Worm (Caenorhabditis elegans) whole organism, L4 larva: ENCODE results near the gene lbp-9.

ENCODE experiments used
- D1046.2 ChIP-seq: fragments of 200-800 bp; sonication (Bioruptor generic); IDR thresholded peaks from 2 replicates; pipeline ENCODE4 v1.3.6; 2022; ENCODE audit warnings: missing genetic modification characterization, missing compliant biosample characterization
- F10B5.3 ChIP-seq: sonication (generic microtip); optimal IDR thresholded peaks from 2 replicates; lab custom pipeline; 2016; ENCODE audit warnings: mild to moderate bottlenecking, missing genetic modification characterization, missing compliant biosample characterization
- F26F4.8 ChIP-seq: fragments of 200-800 bp; sonication (Bioruptor generic); conservative IDR thresholded peaks from 2 replicates; pipeline ENCODE4 v1.3.6; 2022; ENCODE audit warnings: missing genetic modification characterization, missing compliant biosample characterization
- F37D6.2 ChIP-seq: sonication (generic microtip); optimal IDR thresholded peaks from 2 replicates; lab custom pipeline; 2016; ENCODE audit warnings: mild to moderate bottlenecking, missing genetic modification characterization, missing compliant biosample characterization
- F44E2.7 ChIP-seq: fragments of 200-800 bp; sonication (Bioruptor generic); IDR thresholded peaks from 2 replicates; pipeline ENCODE4 v2.1.2; 2022; ENCODE audit warnings: missing genetic modification characterization, missing compliant biosample characterization
- R02D3.7 ChIP-seq: fragments of 150-350 bp; sonication (generic microtip); optimal IDR thresholded peaks from 3 replicates; lab custom pipeline; 2014; ENCODE audit warnings: missing biosample characterization, missing genetic modification characterization
- Y105C5A.15 ChIP-seq: fragments of 200-800 bp; sonication (Bioruptor generic); IDR thresholded peaks from 2 replicates; pipeline ENCODE4 v1.3.6; 2022; ENCODE audit warnings: missing genetic modification characterization, missing compliant biosample characterization
- Y48G9A.11 ChIP-seq: fragments of 200-800 bp; sonication (Bioruptor generic); IDR thresholded peaks from 2 replicates; pipeline ENCODE4 v1.3.6; 2022; ENCODE audit warnings: missing genetic modification reagents, missing genetic modification characterization, missing compliant biosample characterization
- attf-4 ChIP-seq: sonication (generic microtip); optimal IDR thresholded peaks from 3 replicates; lab custom pipeline; 2017; ENCODE audit warnings: missing biosample characterization, missing genetic modification characterization
- ceh-82 ChIP-seq: sonication (generic microtip); optimal IDR thresholded peaks from 2 replicates; lab custom pipeline; 2017; ENCODE audit warnings: missing biosample characterization, missing genetic modification characterization
- cey-2 ChIP-seq: sonication (generic microtip); optimal IDR thresholded peaks from 3 replicates; lab custom pipeline; 2017; ENCODE audit warnings: missing genetic modification characterization, mild to moderate bottlenecking, missing compliant biosample characterization, antibody characterized with exemption, borderline replicate concordance; ENCODE audit not compliant: insufficient read depth
- dpl-1 ChIP-seq: fragments of 150-350 bp; optimal IDR thresholded peaks from 2 replicates; lab custom pipeline; 2014; ENCODE audit warnings: missing biosample characterization, missing genetic modification reagents, missing genetic modification characterization
- duxl-1 ChIP-seq: sonication (generic microtip); optimal IDR thresholded peaks from 2 replicates; lab custom pipeline; 2016; ENCODE audit warnings: mild to moderate bottlenecking, missing genetic modification characterization, moderate library complexity, missing compliant biosample characterization; ENCODE audit not compliant: poor library complexity
- dve-1 ChIP-seq: sonication (generic microtip); optimal IDR thresholded peaks from 2 replicates; lab custom pipeline; 2017; ENCODE audit warnings: antibody characterized with exemption, mild to moderate bottlenecking, missing genetic modification characterization, missing compliant biosample characterization; ENCODE audit not compliant: insufficient read depth
- egl-43 ChIP-seq: fragments of 200-800 bp; sonication (Bioruptor generic); IDR thresholded peaks from 2 replicates; pipeline ENCODE4 v1.3.6; 2022; ENCODE audit warnings: missing genetic modification reagents, missing genetic modification characterization, missing compliant biosample characterization
- fos-1 ChIP-seq: fragments of 150-350 bp; optimal IDR thresholded peaks from 2 replicates; lab custom pipeline; 2014; ENCODE audit warnings: missing biosample characterization, missing genetic modification characterization
- hmg-1.1 ChIP-seq: fragments of 200-800 bp; sonication (Bioruptor generic); IDR thresholded peaks from 2 replicates; pipeline ENCODE4 v1.3.6; 2022; ENCODE audit warnings: missing genetic modification reagents, missing genetic modification characterization, missing compliant biosample characterization
- lin-13 ChIP-seq: fragments of 150-350 bp; optimal IDR thresholded peaks from 2 replicates; lab custom pipeline; 2014; ENCODE audit warnings: missing biosample characterization, missing genetic modification reagents, missing genetic modification characterization
- lir-3 ChIP-seq: sonication (generic microtip); optimal IDR thresholded peaks from 2 replicates; lab custom pipeline; 2016; ENCODE audit warnings: mild to moderate bottlenecking, missing genetic modification characterization, missing compliant biosample characterization
- madf-9 ChIP-seq: fragments of 200-800 bp; sonication (Bioruptor generic); conservative IDR thresholded peaks from 2 replicates; pipeline ENCODE4 v1.3.6; 2022; ENCODE audit warnings: missing genetic modification reagents, missing genetic modification characterization, missing compliant biosample characterization
- mes-2 ChIP-seq: sonication (generic microtip); optimal IDR thresholded peaks from 2 replicates; lab custom pipeline; 2016; ENCODE audit warnings: missing genotype, mild to moderate bottlenecking, missing genetic modification characterization, missing compliant biosample characterization; ENCODE audit not compliant: poor library complexity, severe bottlenecking
- mxl-3 ChIP-seq: fragments of 200-800 bp; sonication (Bioruptor generic); optimal IDR thresholded peaks from 2 replicates; lab custom pipeline; 2018; ENCODE audit warnings: mild to moderate bottlenecking, missing genetic modification characterization, missing compliant biosample characterization
- nhr-10 ChIP-seq: fragments of 150-350 bp; optimal IDR thresholded peaks from 2 replicates; lab custom pipeline; 2014; ENCODE audit warnings: missing biosample characterization, missing genetic modification characterization
- nhr-102 ChIP-seq: sonication (generic microtip); optimal IDR thresholded peaks from 2 replicates; lab custom pipeline; 2016; ENCODE audit warnings: mild to moderate bottlenecking, missing genetic modification characterization, moderate library complexity, missing compliant biosample characterization
- nhr-111 ChIP-seq: fragments of 200-800 bp; sonication (Bioruptor generic); optimal IDR thresholded peaks from 2 replicates; lab custom pipeline; 2018; ENCODE audit warnings: mild to moderate bottlenecking, missing genetic modification characterization, missing compliant biosample characterization
- nhr-41 ChIP-seq: fragments of 200-800 bp; sonication (Bioruptor generic); IDR thresholded peaks from 2 replicates; pipeline ENCODE4 v1.3.6; 2022; ENCODE audit warnings: missing genetic modification reagents, missing genetic modification characterization, missing compliant biosample characterization
- nhr-42 ChIP-seq: fragments of 200-800 bp; sonication (Bioruptor generic); IDR thresholded peaks from 2 replicates; pipeline ENCODE4 v1.3.6; 2022; ENCODE audit warnings: missing genetic modification characterization, missing compliant biosample characterization
- pha-4 ChIP-seq, 2 experiments: fragments of 150-350 bp in 1 of 2; fragments of 200-800 bp in 1 of 2; sonication (Bioruptor generic) in 1 of 2; IDR thresholded peaks in 1 of 2; optimal IDR thresholded peaks in 1 of 2; 2 replicates each; pipeline versions ENCODE4 v1.3.6 to Lab custom; 2014 to 2022; ENCODE audit warnings: missing genetic modification characterization in 2 of 2, missing genetic modification reagents in 2 of 2, missing biosample characterization in 1 of 2, missing compliant biosample characterization in 1 of 2
- pqm-1 ChIP-seq: sonication (generic microtip); optimal IDR thresholded peaks from 2 replicates; lab custom pipeline; 2017; ENCODE audit warnings: missing biosample characterization, missing genetic modification characterization
- spr-1 ChIP-seq: sonication (generic microtip); optimal IDR thresholded peaks from 2 replicates; lab custom pipeline; 2016; ENCODE audit warnings: mild to moderate bottlenecking, missing genetic modification characterization, missing compliant biosample characterization
- tag-97 ChIP-seq: fragments of 200-800 bp; sonication (Bioruptor generic); IDR thresholded peaks from 2 replicates; pipeline ENCODE4 v1.3.6; 2022; ENCODE audit warnings: missing genetic modification characterization, missing compliant biosample characterization
- vab-7 ChIP-seq: fragments of 200-800 bp; sonication (Bioruptor generic); IDR thresholded peaks from 2 replicates; pipeline ENCODE4 v1.3.6; 2022; ENCODE audit warnings: missing genetic modification reagents, missing genetic modification characterization, missing compliant biosample characterization
- zfp-3 ChIP-seq: fragments of 200-800 bp; sonication (Bioruptor generic); conservative IDR thresholded peaks from 2 replicates; pipeline ENCODE4 v1.3.6; 2022; ENCODE audit warnings: missing genetic modification reagents, missing genetic modification characterization, missing compliant biosample characterization
- zip-2 ChIP-seq: fragments of 150-350 bp; optimal IDR thresholded peaks from 2 replicates; lab custom pipeline; 2014; ENCODE audit warnings: missing biosample characterization, missing genetic modification characterization
- ztf-7 ChIP-seq: fragments of 150-350 bp; optimal IDR thresholded peaks from 2 replicates; lab custom pipeline; 2014; ENCODE audit warnings: missing biosample characterization, missing genetic modification characterization

Gene lbp-9

DNA sequence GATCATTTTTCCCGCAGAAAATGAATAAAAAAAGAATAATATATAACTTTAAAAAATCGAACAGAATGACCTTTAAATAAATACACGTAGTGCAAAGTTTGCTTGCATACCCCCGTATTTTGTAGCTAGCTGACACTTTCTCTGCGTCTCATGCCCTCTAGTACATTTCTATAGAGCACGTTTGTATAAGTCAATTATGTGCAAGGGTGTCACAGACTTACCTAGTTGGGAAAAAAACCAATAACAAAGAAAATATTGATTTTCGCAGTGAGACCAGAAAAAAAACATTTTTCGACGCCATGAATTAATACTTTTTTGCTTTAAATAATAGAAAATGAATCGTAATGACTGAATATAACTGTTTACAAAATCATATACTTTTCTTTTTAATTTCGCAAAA lies 41.0 kb downstream of the lbp-9 start, which contains the start of gene ckb-4 (continued):
- TF ChIP-seq madf-9 (GFP tag; lab: Robert Waterston, UW), result no peak
- no peak for TF ChIP-seq egl-43 (GFP tag; lab: Robert Waterston, UW)
- no peak for TF ChIP-seq attf-4 (tag; lab: Kevin White, UChicago)
- TF ChIP-seq vab-7 (GFP tag; lab: Robert Waterston, UW), result no peak
- no peak for TF ChIP-seq F37D6.2
- peak; percentile 4 for TF ChIP-seq pqm-1

DNA sequence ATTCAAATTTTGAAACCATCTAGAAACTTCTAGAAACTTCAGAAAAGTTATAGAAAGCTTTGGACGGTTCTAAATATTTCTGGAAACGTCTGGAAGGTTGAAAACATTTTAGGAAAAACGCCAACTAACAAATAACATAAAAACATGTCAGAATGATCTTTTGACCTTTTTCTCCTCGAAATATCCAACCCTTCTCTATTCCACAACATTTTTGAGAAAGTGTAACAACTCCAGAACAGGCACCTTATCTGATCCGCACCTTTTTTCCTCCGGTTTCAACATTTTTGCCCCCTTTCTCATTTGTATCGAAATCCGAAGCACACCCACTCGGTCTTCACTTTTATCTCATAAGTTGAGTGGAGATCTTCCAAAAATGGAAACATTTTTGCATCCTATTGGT lies 42.1 kb downstream of the lbp-9 start, which contains the start of gene F22F7.3:
F22F7.3 (plus strand) TSS at position 301 of the 400 bp plus-strand sequence.
- TF ChIP-seq tag-97 (GFP tag; lab: Robert Waterston, UW) (no peak), hmg-1.1 (GFP tag; lab: Robert Waterston, UW) (no peak), F10B5.3 (tag; lab: Kevin White, UChicago) (no peak), vab-7 (GFP tag; lab: Robert Waterston, UW) (no peak), duxl-1 (no peak), madf-9 (GFP tag; lab: Robert Waterston, UW) (no peak), zfp-3 (GFP tag; lab: Robert Waterston, UW) (no peak), nhr-102 (tag; lab: Kevin White, UChicago) (no peak), mxl-3 (GFP tag; lab: Kevin White, UChicago) (no peak), lin-13 (GFP tag; lab: Kevin White, UChicago) (no peak), pha-4 (GFP tag; IDR thresholded peaks at IDR 0.05; lab: Robert Waterston, UW) (no peak), pha-4 (tag; optimal IDR thresholded peaks at IDR 0.05; lab: Kevin White, UChicago) (no peak), zip-2 (no peak), cey-2 (no peak), lir-3 (no peak)

DNA sequence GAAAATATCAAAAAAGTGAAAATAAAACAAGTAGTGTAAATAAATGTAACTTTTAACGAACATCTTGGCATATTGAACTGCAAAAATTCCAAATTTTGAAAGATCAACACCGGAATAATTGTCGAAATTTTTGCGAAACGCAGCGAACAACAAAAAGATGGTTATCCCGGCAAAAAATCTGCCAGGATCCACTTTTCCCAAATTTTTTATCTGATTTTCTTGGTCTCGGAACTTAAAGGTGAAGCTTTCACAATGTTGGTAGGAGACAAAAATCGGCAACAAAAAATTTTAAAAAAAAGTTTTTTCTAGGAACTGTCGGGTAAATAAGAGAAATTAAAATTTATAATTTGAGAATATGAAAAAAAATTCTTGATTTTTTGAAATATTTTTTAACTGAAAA lies 50.3 kb downstream of the lbp-9 start, which contains the start of gene bgnt-1.2:
bgnt-1.2 (minus strand) TSS at position 101 of the 400 bp plus-strand sequence.
- no peak for TF ChIP-seq F44E2.7 (GFP tag; lab: Robert Waterston, UW)
- no peak for TF ChIP-seq nhr-111 (GFP tag; lab: Kevin White, UChicago)
- TF ChIP-seq attf-4 (tag; lab: Kevin White, UChicago), result no peak
- TF ChIP-seq ztf-7 (tag; lab: Kevin White, UChicago), result no peak
- TF ChIP-seq fos-1, result no peak
- TF ChIP-seq Y105C5A.15 (GFP tag; lab: Robert Waterston, UW), result no peak
- no peak for TF ChIP-seq R02D3.7 (tag; lab: Kevin White, UChicago)
- no peak for TF ChIP-seq mes-2
- no peak for TF ChIP-seq dve-1 (tag; lab: Kevin White, UChicago)
- TF ChIP-seq ceh-82 (tag; lab: Kevin White, UChicago), result no peak
- TF ChIP-seq nhr-10 (tag; lab: Kevin White, UChicago), result no peak
- no peak for TF ChIP-seq F26F4.8 (GFP tag; lab: Robert Waterston, UW)
- no peak for TF ChIP-seq nhr-41
- TF ChIP-seq Y48G9A.11 (GFP tag; lab: Robert Waterston, UW), result no peak
- no peak for TF ChIP-seq nhr-42
- TF ChIP-seq spr-1 (tag; lab: Kevin White, UChicago), result no peak
- TF ChIP-seq dpl-1, result no peak
- no peak for TF ChIP-seq D1046.2 (GFP tag; lab: Robert Waterston, UW)
